Worm (Caenorhabditis elegans) whole organism, mixed stage, embryonic: Measurements from ENCODE around the gene ZK899.3.

ENCODE experiments used
- M03D4.4 ChIP-seq: sonication (generic microtip); optimal IDR thresholded peaks from 2 replicates; lab custom pipeline; 2017; ENCODE audit warnings: mild to moderate bottlenecking, missing genetic modification characterization, missing compliant biosample characterization
- blmp-1 ChIP-seq: fragments of 150-350 bp; optimal IDR thresholded peaks from 2 replicates; lab custom pipeline; 2014; ENCODE audit warnings: missing biosample characterization, missing genetic modification characterization
- ceh-39 ChIP-seq: fragments of 150-350 bp; optimal IDR thresholded peaks from 2 replicates; lab custom pipeline; 2014; ENCODE audit warnings: missing biosample characterization, missing genetic modification characterization
- ceh-43 ChIP-seq: fragments of 200-800 bp; sonication (Bioruptor generic); optimal IDR thresholded peaks from 2 replicates; lab custom pipeline; 2018; ENCODE audit warnings: mild to moderate bottlenecking, missing genetic modification characterization, moderate library complexity, missing compliant biosample characterization
- ceh-83 ChIP-seq: fragments of 200-800 bp; sonication (Bioruptor generic); optimal IDR thresholded peaks from 2 replicates; lab custom pipeline; 2018; ENCODE audit warnings: mild to moderate bottlenecking, missing genetic modification characterization, missing compliant biosample characterization
- drap-1 ChIP-seq: fragments of 200-800 bp; sonication (Bioruptor generic); optimal IDR thresholded peaks from 3 replicates; lab custom pipeline; 2018; ENCODE audit warnings: mild to moderate bottlenecking, missing genetic modification characterization, missing compliant biosample characterization
- flh-1 ChIP-seq: fragments of 200-800 bp; sonication (Bioruptor generic); optimal IDR thresholded peaks from 2 replicates; lab custom pipeline; 2018; ENCODE audit warnings: mild to moderate bottlenecking, missing genetic modification characterization, moderate library complexity, missing compliant biosample characterization
- ham-2 ChIP-seq: fragments of 200-800 bp; sonication (Bioruptor generic); optimal IDR thresholded peaks from 2 replicates; lab custom pipeline; 2018; ENCODE audit warnings: mild to moderate bottlenecking, missing genetic modification characterization, missing compliant biosample characterization
- hlh-1 ChIP-seq: fragments of 150-350 bp; optimal IDR thresholded peaks from 2 replicates; lab custom pipeline; 2014; ENCODE audit warnings: missing biosample characterization, missing genetic modification reagents, missing genetic modification characterization
- lin-13 ChIP-seq: fragments of 150-350 bp; optimal IDR thresholded peaks from 2 replicates; lab custom pipeline; 2014; ENCODE audit warnings: missing biosample characterization, missing genetic modification characterization
- lin-32 ChIP-seq: fragments of 200-800 bp; sonication (Bioruptor generic); optimal IDR thresholded peaks from 2 replicates; lab custom pipeline; 2018; ENCODE audit warnings: mild to moderate bottlenecking, missing genetic modification characterization, missing compliant biosample characterization
- lsy-2 ChIP-seq: fragments of 150-350 bp; optimal IDR thresholded peaks from 2 replicates; lab custom pipeline; 2014; ENCODE audit warnings: missing biosample characterization, missing genetic modification characterization
- mab-5 ChIP-seq: fragments of 150-350 bp; optimal IDR thresholded peaks from 2 replicates; lab custom pipeline; 2014; ENCODE audit warnings: missing biosample characterization, missing genetic modification characterization
- mep-1 ChIP-seq: fragments of 150-350 bp; optimal IDR thresholded peaks from 2 replicates; lab custom pipeline; 2017; ENCODE audit warnings: missing biosample characterization, missing genetic modification reagents, missing genetic modification characterization, inconsistent platforms
- mls-2 ChIP-seq: sonication (generic microtip); optimal IDR thresholded peaks from 2 replicates; lab custom pipeline; 2016; ENCODE audit warnings: mild to moderate bottlenecking, missing genetic modification characterization, moderate library complexity, missing compliant biosample characterization
- nhr-12 ChIP-seq: fragments of 150-350 bp; optimal IDR thresholded peaks from 2 replicates; lab custom pipeline; 2014; ENCODE audit warnings: missing biosample characterization, missing genetic modification characterization
- nhr-2 ChIP-seq: fragments of 150-350 bp; optimal IDR thresholded peaks from 2 replicates; lab custom pipeline; 2014; ENCODE audit warnings: missing biosample characterization, missing genetic modification characterization
- nhr-237 ChIP-seq: fragments of 150-350 bp; optimal IDR thresholded peaks from 2 replicates; lab custom pipeline; 2014; ENCODE audit warnings: missing biosample characterization, missing genetic modification characterization
- nhr-28 ChIP-seq: fragments of 150-350 bp; optimal IDR thresholded peaks from 2 replicates; lab custom pipeline; 2014; ENCODE audit warnings: missing biosample characterization, missing genetic modification characterization
- nhr-76 ChIP-seq: sonication (generic microtip); optimal IDR thresholded peaks from 2 replicates; lab custom pipeline; 2017; ENCODE audit warnings: missing biosample characterization, missing genetic modification characterization
- pha-4 ChIP-seq: fragments of 150-350 bp; optimal IDR thresholded peaks from 2 replicates; lab custom pipeline; 2018; ENCODE audit warnings: missing biosample characterization, missing genetic modification reagents, missing genetic modification characterization
- sem-2 ChIP-seq: fragments of 200-800 bp; sonication (Bioruptor generic); optimal IDR thresholded peaks from 2 replicates; lab custom pipeline; 2018; ENCODE audit warnings: mild to moderate bottlenecking, missing genetic modification characterization, missing compliant biosample characterization
- snpc-4 ChIP-seq: fragments of 150-350 bp; optimal IDR thresholded peaks from 2 replicates; lab custom pipeline; 2014; ENCODE audit warnings: missing biosample characterization, missing genetic modification characterization
- sptf-1 ChIP-seq: sonication (generic microtip); optimal IDR thresholded peaks from 2 replicates; lab custom pipeline; 2017; ENCODE audit warnings: mild to moderate bottlenecking, missing genetic modification characterization, moderate library complexity, missing compliant biosample characterization
- tbx-8 ChIP-seq: fragments of 200-800 bp; sonication (Bioruptor generic); optimal IDR thresholded peaks from 2 replicates; lab custom pipeline; 2018; ENCODE audit warnings: mild to moderate bottlenecking, missing genetic modification characterization, moderate library complexity, missing compliant biosample characterization
- unc-120 ChIP-seq: sonication (generic microtip); optimal IDR thresholded peaks from 2 replicates; lab custom pipeline; 2017; ENCODE audit warnings: missing genetic modification characterization, missing compliant biosample characterization; ENCODE audit not compliant: poor library complexity, severe bottlenecking
- unc-39 ChIP-seq: fragments of 150-350 bp; optimal IDR thresholded peaks from 2 replicates; lab custom pipeline; 2014; ENCODE audit warnings: missing biosample characterization, missing genetic modification characterization
- ztf-11 ChIP-seq: fragments of 150-350 bp; optimal IDR thresholded peaks from 2 replicates; lab custom pipeline; 2014; ENCODE audit warnings: missing biosample characterization, missing genetic modification characterization

ZK899.3 gene

ce11 chrX:9472170-9472569, 19.2 kb downstream of the ZK899.3 start, which contains the start of gene gap-2:
gap-2 (plus strand) TSS chrX:9472470.
- no peak for TF ChIP-seq M03D4.4 (tag; lab: Kevin White, UChicago)
- no peak for TF ChIP-seq ztf-11 (tag; lab: Kevin White, UChicago)
- no peak for TF ChIP-seq ceh-43 (GFP tag; lab: Kevin White, UChicago)
- no peak for TF ChIP-seq lin-13 (tag; lab: Kevin White, UChicago)
- TF ChIP-seq ceh-83 (GFP tag; lab: Kevin White, UChicago): no peak
- TF ChIP-seq mls-2 (tag; lab: Kevin White, UChicago): no peak
- TF ChIP-seq nhr-28: no peak
- TF ChIP-seq unc-120 (tag; lab: Kevin White, UChicago): no peak
- TF ChIP-seq sem-2 (GFP tag; lab: Kevin White, UChicago): no peak
- TF ChIP-seq flh-1 (GFP tag; lab: Kevin White, UChicago): no peak
- TF ChIP-seq nhr-237: no peak
- no peak for TF ChIP-seq lsy-2 (tag; lab: Kevin White, UChicago)
- TF ChIP-seq mep-1 (tag; lab: Kevin White, UChicago): no peak
- no peak for TF ChIP-seq ham-2
- no peak for TF ChIP-seq sptf-1
- TF ChIP-seq, all 35 proteins: peak for 0

- TF ChIP-seq flh-1 (GFP tag; lab: Kevin White, UChicago): no peak
- TF ChIP-seq sptf-1: no peak
- no peak for TF ChIP-seq blmp-1 (tag; lab: Kevin White, UChicago)
- no peak for TF ChIP-seq M03D4.4 (tag; lab: Kevin White, UChicago)
- TF ChIP-seq nhr-28: no peak
- TF ChIP-seq nhr-237: no peak
- no peak for TF ChIP-seq nhr-76 (tag; lab: Kevin White, UChicago)
- no peak for TF ChIP-seq nhr-12
- no peak for TF ChIP-seq ceh-39
- TF ChIP-seq lin-32 (GFP tag; lab: Kevin White, UChicago): no peak
- TF ChIP-seq nhr-2 (tag; lab: Kevin White, UChicago): no peak
- no peak for TF ChIP-seq mep-1 (tag; lab: Kevin White, UChicago)
- TF ChIP-seq unc-39: no peak
- no peak for TF ChIP-seq lin-13 (tag; lab: Kevin White, UChicago)
- TF ChIP-seq ceh-43 (GFP tag; lab: Kevin White, UChicago): no peak
- no peak for TF ChIP-seq tbx-8 (GFP tag; lab: Kevin White, UChicago)
- no peak for TF ChIP-seq hlh-1 (tag; lab: Kevin White, UChicago)
- TF ChIP-seq mab-5 (tag; lab: Kevin White, UChicago): no peak
- no peak for TF ChIP-seq snpc-4 (tag; lab: Kevin White, UChicago)
Observed at ce11 chrX:9476752-9477151, 23.8 kb downstream of the ZK899.3 start.

ce11 chrX:9483754-9484153, 30.8 kb downstream of the ZK899.3 start:
- TF ChIP-seq ztf-11 (tag; lab: Kevin White, UChicago): no peak
- TF ChIP-seq, all 35 proteins: peak for 0

- TF ChIP-seq nhr-76 (tag; lab: Kevin White, UChicago) (no peak), nhr-237 (no peak), M03D4.4 (tag; lab: Kevin White, UChicago) (no peak), ceh-83 (GFP tag; lab: Kevin White, UChicago) (no peak), nhr-28 (no peak), nhr-2 (tag; lab: Kevin White, UChicago) (no peak), mep-1 (tag; lab: Kevin White, UChicago) (no peak), unc-120 (tag; lab: Kevin White, UChicago) (no peak), lin-32 (GFP tag; lab: Kevin White, UChicago) (no peak), drap-1 (GFP tag; lab: Kevin White, UChicago) (no peak), hlh-1 (tag; lab: Kevin White, UChicago) (no peak)
Observed at ce11 chrX:9486160-9486559, 33.2 kb downstream of the ZK899.3 start.

ce11 chrX:9489578-9489977, 36.6 kb downstream of the ZK899.3 start:
- no peak for TF ChIP-seq lsy-2 (tag; lab: Kevin White, UChicago)
- no peak for TF ChIP-seq M03D4.4 (tag; lab: Kevin White, UChicago)

- TF ChIP-seq pha-4 (tag; lab: Kevin White, UChicago): no peak
- TF ChIP-seq sem-2 (GFP tag; lab: Kevin White, UChicago): no peak
- TF ChIP-seq lin-32 (GFP tag; lab: Kevin White, UChicago): no peak
Observed at ce11 chrX:9491439-9491838, 38.5 kb downstream of the ZK899.3 start.
